Worm (Caenorhabditis elegans) whole organism, late embryonic: ENCODE measurements around the gene T25D1.2.
"Not testable (repeated sequence)": the region's sequence is repeated elsewhere in the genome, so short reads cannot be mapped to it uniquely, and the experiment has no call there.

Source experiments
- F13H6.1 ChIP-seq: sonication (generic microtip); optimal IDR thresholded peaks from 2 replicates; lab custom pipeline; 2016; ENCODE audit warnings: missing genetic modification characterization, missing compliant biosample characterization
- K02D7.2 ChIP-seq: sonication (generic microtip); optimal IDR thresholded peaks from 2 replicates; lab custom pipeline; 2017; ENCODE audit warnings: mild to moderate bottlenecking, missing genetic modification characterization, missing compliant biosample characterization
- ceh-14 ChIP-seq: sonication (generic microtip); optimal IDR thresholded peaks from 2 replicates; lab custom pipeline; 2016; ENCODE audit warnings: missing genotype, missing genetic modification characterization, missing compliant biosample characterization
- ceh-18 ChIP-seq: sonication (generic microtip); optimal IDR thresholded peaks from 2 replicates; lab custom pipeline; 2016; ENCODE audit warnings: missing genetic modification characterization, missing compliant biosample characterization
- ceh-2 ChIP-seq: sonication (generic microtip); optimal IDR thresholded peaks from 2 replicates; lab custom pipeline; 2016; ENCODE audit warnings: missing genotype, missing genetic modification characterization, missing compliant biosample characterization
- ceh-31 ChIP-seq: sonication (generic microtip); optimal IDR thresholded peaks from 2 replicates; lab custom pipeline; 2016; ENCODE audit warnings: missing genetic modification characterization, missing compliant biosample characterization
- ceh-6 ChIP-seq: fragments of 200-800 bp; sonication (Bioruptor generic); optimal IDR thresholded peaks from 2 replicates; lab custom pipeline; 2018; ENCODE audit warnings: mild to moderate bottlenecking, missing genetic modification characterization, missing compliant biosample characterization
- ceh-9 ChIP-seq: sonication (generic microtip); optimal IDR thresholded peaks from 2 replicates; lab custom pipeline; 2016; ENCODE audit warnings: mild to moderate bottlenecking, missing genetic modification characterization, inconsistent platforms, missing compliant biosample characterization
- dve-1 ChIP-seq: sonication (generic microtip); optimal IDR thresholded peaks from 2 replicates; lab custom pipeline; 2017; ENCODE audit warnings: antibody characterized with exemption, mild to moderate bottlenecking, missing genetic modification characterization, missing compliant biosample characterization
- eyg-1 ChIP-seq: sonication (generic microtip); optimal IDR thresholded peaks from 2 replicates; lab custom pipeline; 2016; ENCODE audit warnings: missing genotype, missing genetic modification characterization, missing compliant biosample characterization
- fkh-6 ChIP-seq: sonication (generic microtip); optimal IDR thresholded peaks from 2 replicates; lab custom pipeline; 2016; ENCODE audit warnings: missing genetic modification characterization, missing compliant biosample characterization
- gmeb-2 ChIP-seq: sonication (generic microtip); optimal IDR thresholded peaks from 2 replicates; lab custom pipeline; 2016; ENCODE audit warnings: missing genetic modification characterization, inconsistent platforms, missing compliant biosample characterization
- hlh-13 ChIP-seq: fragments of 200-800 bp; sonication (Bioruptor generic); optimal IDR thresholded peaks from 2 replicates; lab custom pipeline; 2018; ENCODE audit warnings: mild to moderate bottlenecking, missing genetic modification characterization, missing compliant biosample characterization
- hlh-15 ChIP-seq: sonication (generic microtip); optimal IDR thresholded peaks from 2 replicates; lab custom pipeline; 2016; ENCODE audit warnings: missing genetic modification characterization, missing compliant biosample characterization
- hlh-6 ChIP-seq: sonication (generic microtip); optimal IDR thresholded peaks from 2 replicates; lab custom pipeline; 2016; ENCODE audit warnings: missing genotype, missing genetic modification characterization, missing compliant biosample characterization
- lim-6 ChIP-seq: sonication (generic microtip); optimal IDR thresholded peaks from 2 replicates; lab custom pipeline; 2016; ENCODE audit warnings: missing genetic modification characterization, missing compliant biosample characterization
- lin-11 ChIP-seq: fragments of 200-800 bp; sonication (Bioruptor generic); optimal IDR thresholded peaks from 2 replicates; lab custom pipeline; 2018; ENCODE audit warnings: mild to moderate bottlenecking, missing genetic modification characterization, missing compliant biosample characterization
- madf-2 ChIP-seq: sonication (generic microtip); optimal IDR thresholded peaks from 2 replicates; lab custom pipeline; 2017; ENCODE audit warnings: missing genetic modification characterization, missing compliant biosample characterization
- nfya-1 ChIP-seq: sonication (generic microtip); optimal IDR thresholded peaks from 2 replicates; lab custom pipeline; 2017; ENCODE audit warnings: missing genetic modification characterization, mild to moderate bottlenecking, missing compliant biosample characterization, antibody characterized with exemption, moderate library complexity
- nhr-11 ChIP-seq: fragments of 150-350 bp; optimal IDR thresholded peaks from 2 replicates; lab custom pipeline; 2014; ENCODE audit warnings: missing biosample characterization, missing genetic modification characterization
- pax-1 ChIP-seq: fragments of 150-350 bp; optimal IDR thresholded peaks from 2 replicates; lab custom pipeline; 2014; ENCODE audit warnings: missing biosample characterization, missing genetic modification characterization
- pqm-1 ChIP-seq: sonication (generic microtip); optimal IDR thresholded peaks from 2 replicates; lab custom pipeline; 2016; ENCODE audit warnings: missing genetic modification characterization, missing compliant biosample characterization
- sdc-2 ChIP-seq: sonication (generic microtip); optimal IDR thresholded peaks from 2 replicates; lab custom pipeline; 2016; ENCODE audit warnings: missing genotype, missing genetic modification characterization, missing compliant biosample characterization
- sox-4 ChIP-seq: sonication (generic microtip); optimal IDR thresholded peaks from 2 replicates; lab custom pipeline; 2017; ENCODE audit warnings: mild to moderate bottlenecking, missing genetic modification characterization, inconsistent platforms, missing compliant biosample characterization
- syd-9 ChIP-seq: sonication (generic microtip); optimal IDR thresholded peaks from 2 replicates; lab custom pipeline; 2016; ENCODE audit warnings: mild to moderate bottlenecking, missing genetic modification characterization, moderate library complexity, missing compliant biosample characterization
- tbx-7 ChIP-seq: sonication (generic microtip); optimal IDR thresholded peaks from 2 replicates; lab custom pipeline; 2016; ENCODE audit warnings: missing genotype, missing genetic modification characterization, missing compliant biosample characterization
- unc-3 ChIP-seq, 2 experiments: fragments of 200-800 bp in 1 of 2; sonication (Bioruptor generic) in 1 of 2; sonication (generic microtip) in 1 of 2; conservative IDR thresholded peaks in 1 of 2; optimal IDR thresholded peaks in 1 of 2; 2 replicates each; pipeline versions ENCODE4 v1.3.6 to Lab custom; 2016 to 2022; ENCODE audit warnings: missing compliant biosample characterization in 2 of 2, missing genetic modification characterization in 2 of 2, missing genetic modification reagents in 1 of 2
- unc-42 ChIP-seq: sonication (generic microtip); optimal IDR thresholded peaks from 2 replicates; lab custom pipeline; 2016; ENCODE audit warnings: missing genotype, missing genetic modification characterization, missing compliant biosample characterization

Gene T25D1.2

ce11 chrX:16515265-16515664 lies at the start of gene T25D1.2:
T25D1.2 (plus strand) TSS chrX:16515565.
- TF ChIP-seq madf-2 (tag; lab: Kevin White, UChicago); hlh-6 (tag; lab: Kevin White, UChicago); ceh-2: not testable (repeated sequence)

- TF ChIP-seq gmeb-2 (tag; lab: Kevin White, UChicago) = no peak
- no peak for TF ChIP-seq F13H6.1
- TF ChIP-seq fkh-6 (tag; lab: Kevin White, UChicago) = no peak
- TF ChIP-seq ceh-6 = no peak
- no peak for TF ChIP-seq ceh-31 (tag; lab: Kevin White, UChicago)
- no peak for TF ChIP-seq sdc-2 (tag; lab: Kevin White, UChicago)
- no peak for TF ChIP-seq tbx-7 (tag; lab: Kevin White, UChicago)
- TF ChIP-seq unc-42 (tag; lab: Kevin White, UChicago) = no peak
- no peak for TF ChIP-seq lin-11 (tag; lab: Kevin White, UChicago)
- TF ChIP-seq unc-3 (GFP tag; conservative IDR thresholded peaks at IDR 0.05; lab: Robert Waterston, UW) = no peak
- no peak for TF ChIP-seq unc-3 (tag; optimal IDR thresholded peaks at IDR 0.05; lab: Kevin White, UChicago)
Measured at ce11 chrX:16466157-16466556, 49.2 kb upstream of the T25D1.2 start.

- TF ChIP-seq pqm-1 (tag; lab: Kevin White, UChicago) (no peak), pax-1 (tag; lab: Kevin White, UChicago) (no peak), madf-2 (tag; lab: Kevin White, UChicago) (no peak), dve-1 (tag; lab: Kevin White, UChicago) (no peak)
Measured at ce11 chrX:16468845-16469244, 46.5 kb upstream of the T25D1.2 start.

- TF ChIP-seq syd-9 (tag; lab: Kevin White, UChicago) (no peak), K02D7.2 (tag; lab: Kevin White, UChicago) (no peak), ceh-18 (tag; lab: Kevin White, UChicago) (no peak), nfya-1 (tag; lab: Kevin White, UChicago) (no peak)
Measured at ce11 chrX:16470758-16471157, 44.6 kb upstream of the T25D1.2 start, which contains the start of gene F38E9.1. F38E9.1 (plus strand) TSS chrX:16471058.

- peak; percentile 1 for TF ChIP-seq unc-42 (tag; lab: Kevin White, UChicago)
- TF ChIP-seq lim-6 = no peak
- TF ChIP-seq hlh-15 = no peak
- TF ChIP-seq fkh-6 (tag; lab: Kevin White, UChicago) = no peak
Measured at ce11 chrX:16480232-16480631, 35.1 kb upstream of the T25D1.2 start.

ce11 chrX:16481026-16481425 lies 34.3 kb upstream of the T25D1.2 start:
- TF ChIP-seq fkh-6 (tag; lab: Kevin White, UChicago) (no peak), unc-42 (tag; lab: Kevin White, UChicago) (peak; percentile 14)

ce11 chrX:16482944-16483343 lies 32.4 kb upstream of the T25D1.2 start:
- TF ChIP-seq sdc-2 (tag; lab: Kevin White, UChicago) (no peak), ceh-31 (tag; lab: Kevin White, UChicago) (no peak)
- TF ChIP-seq, all 69 proteins: peak for 0

- TF ChIP-seq eyg-1 (tag; lab: Kevin White, UChicago) = no peak
- no peak for TF ChIP-seq nhr-11
- no peak for TF ChIP-seq hlh-13
- no peak for TF ChIP-seq ceh-9 (tag; lab: Kevin White, UChicago)
- no peak for TF ChIP-seq tbx-7 (tag; lab: Kevin White, UChicago)
- no peak for TF ChIP-seq sox-4 (tag; lab: Kevin White, UChicago)
- no peak for TF ChIP-seq ceh-14
- TF ChIP-seq, all 69 proteins: peak for 0
Measured at ce11 chrX:16484043-16484442, 31.3 kb upstream of the T25D1.2 start.
